Worm (Caenorhabditis elegans): ENCODE measurements around the gene F11C1.7.

Gene F11C1.7

DNA sequence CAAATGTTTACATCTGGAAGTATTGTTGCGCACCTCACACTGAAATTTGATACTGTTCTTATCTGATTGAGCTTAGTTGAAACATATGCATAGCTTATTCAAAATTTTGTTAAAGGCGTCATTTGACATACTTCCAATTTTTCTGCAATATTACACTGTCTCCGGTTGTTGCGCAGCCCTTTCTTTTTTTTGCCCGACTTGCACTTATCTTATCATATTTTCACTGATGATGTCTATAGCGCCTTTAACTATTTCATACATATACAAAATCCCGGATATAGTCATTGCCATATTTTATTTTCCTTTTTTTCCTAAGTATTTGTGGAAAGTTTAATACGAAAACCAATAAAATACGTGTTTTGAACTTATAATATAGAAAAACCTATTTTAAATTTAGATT lies 17.6 kb downstream of the F11C1.7 start:
- TF ChIP-seq madf-8 (GFP tag; conservative IDR thresholded peaks at IDR 0.05), result no peak
- TF ChIP-seq rpc-1 (optimal IDR thresholded peaks at IDR 0.05), result no peak
- TF ChIP-seq rpc-1 (tag; optimal IDR thresholded peaks at IDR 0.05), result no peak
- TF ChIP-seq repo-1 (tag; optimal IDR thresholded peaks at IDR 0.05), result no peak
- no peak for TF ChIP-seq snpc-3.4 (tag; optimal IDR thresholded peaks at IDR 0.05)
- no peak for TF ChIP-seq T26A5.8 (tag; optimal IDR thresholded peaks at IDR 0.05)
- TF ChIP-seq ets-4 (GFP tag; optimal IDR thresholded peaks at IDR 0.05), result no peak
- TF ChIP-seq B0019.2 (GFP tag; conservative IDR thresholded peaks at IDR 0.05), result no peak
- no peak for TF ChIP-seq cebp-2 (GFP tag; IDR thresholded peaks at IDR 0.05)
- no peak for TF ChIP-seq ztf-26 (tag; optimal IDR thresholded peaks at IDR 0.05)
- no peak for TF ChIP-seq unc-130 (GFP tag; optimal IDR thresholded peaks at IDR 0.05)
- no peak for TF ChIP-seq xnd-1 (tag; optimal IDR thresholded peaks at IDR 0.05)

ce11 chrX:13007857-13008813 lies 19.0 kb downstream of the F11C1.7 start, which contains the start of gene nhr-25:
Gene nhr-25 (plus strand): TSS chrX:13008493.
- peak; percentile 54 for TF ChIP-seq zfh-2 (GFP tag; conservative IDR thresholded peaks at IDR 0.05)
- no peak for TF ChIP-seq egl-18 (GFP tag; IDR thresholded peaks at IDR 0.05)
- no peak for TF ChIP-seq ceh-91 (GFP tag; IDR thresholded peaks at IDR 0.05)
- TF ChIP-seq B0261.1 (tag; optimal IDR thresholded peaks at IDR 0.05), result no peak
- TF ChIP-seq ztf-6 (GFP tag; IDR thresholded peaks at IDR 0.05), result no peak
- 0 out of 2 replicates have a peak, but pooled peaks have one; percentile 25 for TF ChIP-seq attf-3 (GFP tag; conservative IDR thresholded peaks at IDR 0.05)
- no peak for TF ChIP-seq lag-1 (GFP tag; IDR thresholded peaks at IDR 0.05)
- TF ChIP-seq F10E7.11 (tag; optimal IDR thresholded peaks at IDR 0.05), result no peak

- TF ChIP-seq Y67H2A.10 (GFP tag; conservative IDR thresholded peaks at IDR 0.05) (no peak), nfya-2 (GFP tag; IDR thresholded peaks at IDR 0.05) (no peak), lir-1 (GFP tag; conservative IDR thresholded peaks at IDR 0.05) (no peak), madf-8 (GFP tag; conservative IDR thresholded peaks at IDR 0.05) (no peak), F23B12.7 (tag; optimal IDR thresholded peaks at IDR 0.05; ENCODE audit: insufficient read depth) (no peak), attf-5 (GFP tag; optimal IDR thresholded peaks at IDR 0.05) (no peak), mcd-1 (GFP tag; IDR thresholded peaks at IDR 0.05) (no peak), B0261.1 (tag; optimal IDR thresholded peaks at IDR 0.05) (no peak), lsy-27 (tag; optimal IDR thresholded peaks at IDR 0.05; ENCODE audit: borderline replicate concordance, insufficient read depth) (no peak), hrde-1 (tag; optimal IDR thresholded peaks at IDR 0.05; ENCODE audit: borderline replicate concordance) (no peak), F39B2.1 (GFP tag; IDR thresholded peaks at IDR 0.05) (no peak), xnd-1 (tag; optimal IDR thresholded peaks at IDR 0.05) (no peak), atf-7 (tag; optimal IDR thresholded peaks at IDR 0.05) (no peak)
Measured at ce11 chrX:13008895-13009294, 19.8 kb downstream of the F11C1.7 start.

ce11 chrX:13009645-13010044 lies 20.5 kb downstream of the F11C1.7 start:
- TF ChIP-seq ceh-58 (GFP tag; IDR thresholded peaks at IDR 0.05) (no peak), K11D2.4 (GFP tag; IDR thresholded peaks at IDR 0.05) (no peak), Y53G8AR.9 (GFP tag; conservative IDR thresholded peaks at IDR 0.05) (no peak), T07F8.4 (tag; optimal IDR thresholded peaks at IDR 0.05) (no peak), die-1 (tag; optimal IDR thresholded peaks at IDR 0.05) (no peak), sea-2 (GFP tag; IDR thresholded peaks at IDR 0.05) (no peak), nhr-90 (tag; optimal IDR thresholded peaks at IDR 0.05) (no peak), hmg-1.2 (GFP tag; IDR thresholded peaks at IDR 0.05) (no peak), tbp1 (GFP tag; optimal IDR thresholded peaks at IDR 0.05) (no peak), lin-26 (GFP tag; IDR thresholded peaks at IDR 0.05) (no peak), dpl-1 (GFP tag; optimal IDR thresholded peaks at IDR 0.05) (no peak), aptf-3 (GFP tag; IDR thresholded peaks at IDR 0.05) (no peak)

All from whole organism, young adult.